Fruit fly (Drosophila melanogaster) whole organism, embryonic: Measurements from ENCODE around the gene CG15418.

Experiments used
- Ada2b ChIP-seq: fragments of 200-800 bp; sonication (Bioruptor generic); IDR thresholded peaks from 2 replicates; pipeline ENCODE4 v1.3.6; 2022; ENCODE audit warnings: missing biosample characterization, missing genetic modification characterization
- Adf1 ChIP-seq: fragments of 200-800 bp; sonication (Bioruptor generic); IDR thresholded peaks from 2 replicates; pipeline ENCODE4 v1.3.6; 2022; ENCODE audit warnings: missing biosample characterization, missing genetic modification characterization
- CG10209 ChIP-seq: fragments of 200-800 bp; sonication (Bioruptor generic); optimal IDR thresholded peaks from 3 replicates; lab custom pipeline; 2017; ENCODE audit warnings: missing biosample characterization, mild to moderate bottlenecking, missing genetic modification characterization, missing genetic modification reagents
- CG10321 ChIP-seq: fragments of 200-800 bp; sonication (Bioruptor generic); IDR thresholded peaks from 2 replicates; pipeline ENCODE4 v1.3.6; 2022; ENCODE audit warnings: missing biosample characterization, missing genetic modification characterization
- CG10366 ChIP-seq: fragments of 200-800 bp; sonication (Bioruptor generic); IDR thresholded peaks from 2 replicates; pipeline ENCODE4 v1.3.6; 2022; ENCODE audit warnings: missing biosample characterization, missing genetic modification characterization
- CG11085 ChIP-seq: fragments of 200-800 bp; sonication (Bioruptor generic); IDR thresholded peaks from 2 replicates; pipeline ENCODE4 v1.3.6; 2022; ENCODE audit warnings: missing biosample characterization, missing genetic modification characterization
- CG12236 ChIP-seq: fragments of 200-800 bp; sonication (Bioruptor generic); optimal IDR thresholded peaks from 2 replicates; lab custom pipeline; 2016; ENCODE audit warnings: missing biosample characterization, missing genetic modification characterization
- CG12744 ChIP-seq: fragments of 200-800 bp; sonication (Bioruptor generic); optimal IDR thresholded peaks from 2 replicates; lab custom pipeline; 2016; ENCODE audit warnings: missing biosample characterization, missing genetic modification characterization
- CG15601 ChIP-seq: fragments of 200-800 bp; sonication (Bioruptor generic); optimal IDR thresholded peaks from 3 replicates; lab custom pipeline; 2019; ENCODE audit warnings: missing biosample characterization, mild to moderate bottlenecking, missing genetic modification characterization, moderate library complexity
- CG32532 ChIP-seq: fragments of 200-800 bp; sonication (Bioruptor generic); IDR thresholded peaks from 2 replicates; pipeline ENCODE4 v1.3.6; 2022; ENCODE audit warnings: missing biosample characterization, missing genetic modification characterization
- CG3847 ChIP-seq: fragments of 200-800 bp; sonication (Bioruptor generic); IDR thresholded peaks from 2 replicates; pipeline ENCODE4 v1.3.6; 2022; ENCODE audit warnings: missing biosample characterization, missing genetic modification characterization
- CG6683 ChIP-seq: fragments of 200-800 bp; sonication (Bioruptor generic); optimal IDR thresholded peaks from 2 replicates; lab custom pipeline; 2017; ENCODE audit warnings: missing biosample characterization, mild to moderate bottlenecking, missing genetic modification characterization, missing genetic modification reagents
- CG7963 ChIP-seq: fragments of 200-800 bp; sonication (Bioruptor generic); IDR thresholded peaks from 3 replicates; pipeline ENCODE4 v1.3.6; 2022; ENCODE audit warnings: missing biosample characterization, missing genetic modification characterization; ENCODE audit not compliant: partially characterized antibody
- CG9932 ChIP-seq: fragments of 200-800 bp; sonication (Bioruptor generic); IDR thresholded peaks from 2 replicates; pipeline ENCODE4 v1.3.6; 2022; ENCODE audit warnings: missing biosample characterization, missing genetic modification characterization
- Doc2 ChIP-seq: fragments of 200-800 bp; sonication (Bioruptor generic); IDR thresholded peaks from 2 replicates; pipeline ENCODE4 v1.3.6; 2022; ENCODE audit warnings: missing biosample characterization, missing genetic modification characterization
- Dref ChIP-seq: fragments of 200-800 bp; sonication (Bioruptor generic); IDR thresholded peaks from 2 replicates; pipeline ENCODE4 v1.3.6; 2022; ENCODE audit warnings: missing biosample characterization, missing genetic modification characterization
- HLH54F ChIP-seq: fragments of 200-800 bp; sonication (Bioruptor generic); optimal IDR thresholded peaks from 3 replicates; lab custom pipeline; 2016; ENCODE audit warnings: missing biosample characterization, missing genetic modification characterization
- Hand ChIP-seq: fragments of 200-800 bp; sonication (Bioruptor generic); optimal IDR thresholded peaks from 2 replicates; lab custom pipeline; 2017; ENCODE audit warnings: mild to moderate bottlenecking, missing biosample characterization, missing genetic modification reagents, missing genetic modification characterization
- Hr51 ChIP-seq, 2 experiments: fragments of 200-800 bp; sonication (Bioruptor generic); optimal IDR thresholded peaks; 2 replicates in 1 of 2; 3 replicates in 1 of 2; lab custom pipeline; 2016 to 2018; ENCODE audit warnings: missing biosample characterization in 2 of 2, missing genetic modification characterization in 2 of 2, mild to moderate bottlenecking in 1 of 2, moderate library complexity in 1 of 2
- Lim3 ChIP-seq: fragments of 200-800 bp; sonication (Bioruptor generic); IDR thresholded peaks from 2 replicates; pipeline ENCODE4 v1.3.6; 2022; ENCODE audit warnings: missing biosample characterization, missing genetic modification characterization
- Lpt ChIP-seq: fragments of >200 bp; optimal IDR thresholded peaks from 2 replicates; lab custom pipeline; 2018; ENCODE audit warnings: missing biosample characterization, missing genetic modification characterization
- NC2α ChIP-seq: fragments of 200-800 bp; sonication (Bioruptor generic); optimal IDR thresholded peaks from 2 replicates; lab custom pipeline; 2016; ENCODE audit warnings: missing biosample characterization, missing genetic modification characterization
- PHDP ChIP-seq: fragments of 200-800 bp; sonication (Bioruptor generic); optimal IDR thresholded peaks from 3 replicates; lab custom pipeline; 2018; ENCODE audit warnings: missing biosample characterization, mild to moderate bottlenecking, missing genetic modification characterization, moderate library complexity
- Pdp1 ChIP-seq, 2 experiments: fragments of 200-800 bp; sonication (Bioruptor generic); optimal IDR thresholded peaks; 3 replicates each; lab custom pipeline; 2016; ENCODE audit warnings: missing biosample characterization in 2 of 2, missing genetic modification characterization in 2 of 2, mild to moderate bottlenecking in 1 of 2, moderate library complexity in 1 of 2
- Poxn ChIP-seq: fragments of 200-800 bp; sonication (Bioruptor generic); IDR thresholded peaks from 2 replicates; pipeline ENCODE4 v1.3.6; 2022; ENCODE audit warnings: missing biosample characterization, missing genetic modification characterization
- Rfx ChIP-seq: fragments of 200-800 bp; sonication (Bioruptor generic); IDR thresholded peaks from 2 replicates; pipeline ENCODE4 v1.3.6; 2022; ENCODE audit warnings: missing biosample characterization, missing genetic modification characterization
- Sin3A ChIP-seq: fragments of >200 bp; optimal IDR thresholded peaks from 2 replicates; lab custom pipeline; 2018
- Trl ChIP-seq, 3 experiments: fragments of >200 bp in 2 of 3; fragments of 200-800 bp in 1 of 3; sonication (Bioruptor generic) in 1 of 3; optimal IDR thresholded peaks; 2 replicates in 1 of 3; 3 replicates in 2 of 3; lab custom pipeline; 2016 to 2017; ENCODE audit warnings: missing biosample characterization in 1 of 3, missing genetic modification characterization in 1 of 3
- bbx ChIP-seq: fragments of 200-800 bp; sonication (Bioruptor generic); IDR thresholded peaks from 2 replicates; pipeline ENCODE4 v1.3.6; 2022; ENCODE audit warnings: missing biosample characterization, missing genetic modification characterization; ENCODE audit not compliant: partially characterized antibody
- bsh ChIP-seq, 2 experiments: fragments of 200-800 bp; sonication (Bioruptor generic); optimal IDR thresholded peaks; 2 replicates each; lab custom pipeline; 2017 to 2018; ENCODE audit warnings: mild to moderate bottlenecking in 2 of 2, missing biosample characterization in 2 of 2, missing genetic modification characterization in 2 of 2, moderate library complexity in 1 of 2
- chm ChIP-seq: fragments of 200-800 bp; sonication (Bioruptor generic); IDR thresholded peaks from 2 replicates; pipeline ENCODE4 v1.3.6; 2022; ENCODE audit warnings: missing biosample characterization, missing genetic modification characterization
- chn ChIP-seq: fragments of 200-800 bp; sonication (Bioruptor generic); optimal IDR thresholded peaks from 2 replicates; lab custom pipeline; 2016; ENCODE audit warnings: missing biosample characterization, missing genetic modification characterization
- cwo ChIP-seq: fragments of 200-800 bp; sonication (Bioruptor generic); optimal IDR thresholded peaks from 3 replicates; lab custom pipeline; 2017; ENCODE audit warnings: missing biosample characterization, missing genetic modification characterization, mild to moderate bottlenecking, moderate library complexity, missing genetic modification reagents
- dimm ChIP-seq: fragments of 200-800 bp; sonication (Bioruptor generic); IDR thresholded peaks from 2 replicates; pipeline ENCODE4 v1.3.6; 2022; ENCODE audit warnings: missing biosample characterization, missing genetic modification characterization
- esg ChIP-seq: fragments of 200-800 bp; sonication (Bioruptor generic); conservative IDR thresholded peaks from 2 replicates; pipeline ENCODE4 v1.3.6; 2022; ENCODE audit warnings: missing biosample characterization, missing genetic modification characterization
- ftz-f1 ChIP-seq: fragments of 200-800 bp; sonication (Bioruptor generic); optimal IDR thresholded peaks from 2 replicates; lab custom pipeline; 2016; ENCODE audit warnings: missing biosample characterization, missing genetic modification characterization
- ken ChIP-seq: fragments of 200-800 bp; sonication (Bioruptor generic); IDR thresholded peaks from 3 replicates; pipeline ENCODE4 v1.3.6; 2022; ENCODE audit warnings: missing biosample characterization, missing genetic modification characterization
- maf-S ChIP-seq: fragments of 200-800 bp; sonication (Bioruptor generic); optimal IDR thresholded peaks from 2 replicates; lab custom pipeline; 2016; ENCODE audit warnings: missing biosample characterization, missing genetic modification characterization
- pum ChIP-seq: fragments of 200-800 bp; sonication (Bioruptor generic); optimal IDR thresholded peaks from 2 replicates; lab custom pipeline; 2016; ENCODE audit warnings: missing biosample characterization, missing genetic modification characterization
- row ChIP-seq: fragments of 200-800 bp; sonication (Bioruptor generic); IDR thresholded peaks from 3 replicates; pipeline ENCODE4 v1.3.6; 2022; ENCODE audit warnings: missing biosample characterization, missing genetic modification characterization
- scrt ChIP-seq: fragments of 200-800 bp; sonication (Bioruptor generic); optimal IDR thresholded peaks from 2 replicates; lab custom pipeline; 2018; ENCODE audit warnings: missing biosample characterization, mild to moderate bottlenecking, missing genetic modification characterization, moderate library complexity
- sens ChIP-seq: fragments of 200-800 bp; sonication (Bioruptor generic); peaks from one replicate; lab custom pipeline; 2016; ENCODE audit warnings: missing biosample characterization, missing genetic modification characterization
- sim ChIP-seq: fragments of 200-800 bp; sonication (Bioruptor generic); IDR thresholded peaks from 2 replicates; pipeline ENCODE4 v1.3.6; 2022; ENCODE audit warnings: missing biosample characterization, missing genetic modification characterization
- tgo ChIP-seq: fragments of 200-800 bp; sonication (Bioruptor generic); IDR thresholded peaks from 3 replicates; pipeline ENCODE4 v1.3.6; 2022; ENCODE audit warnings: missing biosample characterization, missing genetic modification characterization
- toy ChIP-seq: fragments of 200-800 bp; sonication (Bioruptor generic); IDR thresholded peaks from 2 replicates; pipeline ENCODE4 v1.3.6; 2022; ENCODE audit warnings: missing biosample characterization, missing genetic modification characterization
- vfl ChIP-seq: fragments of 200-800 bp; sonication (Bioruptor generic); optimal IDR thresholded peaks from 2 replicates; lab custom pipeline; 2016; ENCODE audit warnings: missing biosample characterization, missing genetic modification characterization
- vvl ChIP-seq: fragments of 200-800 bp; sonication (Bioruptor generic); IDR thresholded peaks from 2 replicates; pipeline ENCODE4 v1.3.6; 2022; ENCODE audit warnings: missing biosample characterization, missing genetic modification characterization

CG15418 gene

dm6 chr2L:3621604-3622003, at the start of gene CG15418:
CG15418 (minus strand) TSS chr2L:3621704.
- no peak for TF ChIP-seq CG3847
- peak; percentile 22 for TF ChIP-seq sens
- TF ChIP-seq, all 482 proteins: peak for 1

- TF ChIP-seq maf-S (GFP tag; lab: Kevin White, UChicago) (no peak), Pdp1 (GFP tag; optimal IDR thresholded peaks at IDR 0.05; lab: Kevin White, UChicago) (peak in 1 of 2 experiments; percentile 54), CG11085 (GFP tag; lab: Robert Waterston, UW) (no peak), Dref (GFP tag; lab: Robert Waterston, UW) (no peak), HLH54F (no peak), Sin3A (lab: Kevin White, UChicago) (no peak)
These were observed 49.0 kb upstream of the CG15418 start, which contains the start of gene Sfp24Bc for dm6 chr2L:3670481-3670880. Sfp24Bc (minus strand) TSS chr2L:3670581.

DNA sequence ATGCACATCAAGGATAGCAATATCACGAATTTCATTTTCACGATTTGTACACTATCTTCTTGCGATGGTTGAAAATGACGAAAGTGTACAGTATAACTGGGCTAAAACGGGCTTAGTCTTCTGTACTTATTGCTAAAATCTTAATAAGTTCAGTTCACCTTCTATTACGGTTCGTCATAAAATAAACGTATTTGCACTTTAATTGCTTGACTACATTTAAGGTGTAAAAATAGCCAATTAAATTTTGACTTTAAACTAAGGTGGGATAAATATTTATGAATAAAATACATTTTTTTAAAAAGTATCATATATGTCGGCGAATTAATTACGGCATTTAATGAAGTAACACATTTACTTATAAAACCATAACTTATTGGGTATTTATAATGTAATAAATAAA, 48.2 kb upstream of the CG15418 start, which contains the start of gene Sfp24Bb:
Sfp24Bb (minus strand) TSS at position 101 of the 400 bp plus-strand sequence.
- TF ChIP-seq Lim3 (GFP tag; lab: Robert Waterston, UW) = no peak
- no peak for TF ChIP-seq Doc2 (GFP tag; lab: Robert Waterston, UW)
- no peak for TF ChIP-seq CG32532 (GFP tag; lab: Robert Waterston, UW)
- no peak for TF ChIP-seq Poxn
- no peak for TF ChIP-seq Adf1 (GFP tag; lab: Robert Waterston, UW)
- TF ChIP-seq vvl (GFP tag; lab: Robert Waterston, UW) = no peak
- no peak for TF ChIP-seq CG12744 (GFP tag; lab: Kevin White, UChicago)
- TF ChIP-seq tgo (GFP tag; lab: Robert Waterston, UW) = no peak
- TF ChIP-seq CG7963 (GFP tag; lab: Robert Waterston, UW) = no peak
- no peak for TF ChIP-seq Hr51 (GFP tag; optimal IDR thresholded peaks at IDR 0.05; lab: Kevin White, UChicago)
- TF ChIP-seq cwo = no peak
- no peak for TF ChIP-seq row (GFP tag; lab: Robert Waterston, UW)
- no peak for TF ChIP-seq dimm (GFP tag; lab: Robert Waterston, UW)
- TF ChIP-seq CG10321 (GFP tag; lab: Robert Waterston, UW) = no peak
- TF ChIP-seq bsh (GFP tag; optimal IDR thresholded peaks at IDR 0.05; lab: Kevin White, UChicago) = no peak

- TF ChIP-seq ken (GFP tag; lab: Robert Waterston, UW) = no peak
- no peak for TF ChIP-seq chn (GFP tag; lab: Kevin White, UChicago)
- TF ChIP-seq CG9932 (GFP tag; lab: Robert Waterston, UW) = no peak
- TF ChIP-seq Trl (optimal IDR thresholded peaks at IDR 0.05; lab: Kevin White, UChicago) = no peak
- TF ChIP-seq Trl (GFP tag; optimal IDR thresholded peaks at IDR 0.05; lab: Kevin White, UChicago) = no peak
- no peak for TF ChIP-seq toy
- no peak for TF ChIP-seq Hand (GFP tag; lab: Kevin White, UChicago)
- TF ChIP-seq scrt = no peak
- no peak for TF ChIP-seq PHDP
These were observed 47.5 kb upstream of the CG15418 start, which contains the start of gene Sfp24Bd for dm6 chr2L:3669034-3669433. Sfp24Bd (minus strand) TSS chr2L:3669134.

dm6 chr2L:3668451-3668850, 46.9 kb upstream of the CG15418 start, which contains the start of gene Sfp24Ba:
Sfp24Ba (minus strand) TSS chr2L:3668551.
- no peak for TF ChIP-seq ftz-f1 (GFP tag; lab: Kevin White, UChicago)
- no peak for TF ChIP-seq pum (GFP tag; lab: Kevin White, UChicago)
- TF ChIP-seq NC2α (GFP tag; lab: Kevin White, UChicago) = no peak
- TF ChIP-seq CG12236 (GFP tag; lab: Kevin White, UChicago) = no peak
- no peak for TF ChIP-seq chm (GFP tag; lab: Robert Waterston, UW)
- TF ChIP-seq Ada2b (GFP tag; lab: Robert Waterston, UW) = no peak
- no peak for TF ChIP-seq Lpt
- TF ChIP-seq esg = no peak
- TF ChIP-seq sim = no peak
- no peak for TF ChIP-seq CG15601
- no peak for TF ChIP-seq bbx
- no peak for TF ChIP-seq Rfx (GFP tag; lab: Robert Waterston, UW)
- TF ChIP-seq vfl (GFP tag; lab: Kevin White, UChicago) = no peak
- no peak for TF ChIP-seq CG10209 (GFP tag; lab: Kevin White, UChicago)
- no peak for TF ChIP-seq CG6683 (GFP tag; lab: Kevin White, UChicago)
- no peak for TF ChIP-seq CG10366 (GFP tag; lab: Robert Waterston, UW)
